Fruit fly (Drosophila melanogaster) whole organism, embryonic: ENCODE data around the gene CG11597.

Experiments used
- CG10366 ChIP-seq: fragments of 200-800 bp; sonication (Bioruptor generic); IDR thresholded peaks from 2 replicates; pipeline ENCODE4 v1.3.6; 2022; ENCODE audit warnings: missing biosample characterization, missing genetic modification characterization
- CG17359 ChIP-seq: fragments of 200-800 bp; sonication (Bioruptor generic); optimal IDR thresholded peaks from 3 replicates; lab custom pipeline; 2018; ENCODE audit warnings: missing biosample characterization, mild to moderate bottlenecking, missing genetic modification characterization, moderate library complexity
- CG17802 ChIP-seq: fragments of 200-800 bp; sonication (Bioruptor generic); optimal IDR thresholded peaks from 2 replicates; lab custom pipeline; 2018; ENCODE audit warnings: missing biosample characterization, mild to moderate bottlenecking, missing genetic modification characterization, moderate library complexity
- Hand ChIP-seq: fragments of 200-800 bp; sonication (Bioruptor generic); optimal IDR thresholded peaks from 2 replicates; lab custom pipeline; 2017; ENCODE audit warnings: mild to moderate bottlenecking, missing biosample characterization, missing genetic modification reagents, missing genetic modification characterization
- HmgZ ChIP-seq: fragments of 200-800 bp; sonication (Bioruptor generic); optimal IDR thresholded peaks from 2 replicates; lab custom pipeline; 2018; ENCODE audit warnings: missing biosample characterization, mild to moderate bottlenecking, missing genetic modification characterization
- Lim3 ChIP-seq: fragments of 200-800 bp; sonication (Bioruptor generic); IDR thresholded peaks from 2 replicates; pipeline ENCODE4 v1.3.6; 2022; ENCODE audit warnings: missing biosample characterization, missing genetic modification characterization
- ase ChIP-seq: fragments of 200-800 bp; sonication (Bioruptor generic); IDR thresholded peaks from 3 replicates; pipeline ENCODE4 v1.3.6; 2022; ENCODE audit warnings: missing biosample characterization, missing genetic modification characterization
- bab2 ChIP-seq: fragments of 200-800 bp; sonication (Bioruptor generic); optimal IDR thresholded peaks from 2 replicates; lab custom pipeline; 2016; ENCODE audit warnings: missing biosample characterization, missing genetic modification characterization
- fru ChIP-seq: fragments of >200 bp; optimal IDR thresholded peaks from 2 replicates; lab custom pipeline; 2017
- lilli ChIP-seq: fragments of 200-800 bp; sonication (Bioruptor generic); optimal IDR thresholded peaks from 3 replicates; lab custom pipeline; 2016; ENCODE audit warnings: missing biosample characterization, missing genetic modification characterization
- wek ChIP-seq: fragments of 200-800 bp; sonication (Bioruptor generic); optimal IDR thresholded peaks from 3 replicates; lab custom pipeline; 2018; ENCODE audit warnings: missing biosample characterization, mild to moderate bottlenecking, missing genetic modification characterization, moderate library complexity

DNA sequence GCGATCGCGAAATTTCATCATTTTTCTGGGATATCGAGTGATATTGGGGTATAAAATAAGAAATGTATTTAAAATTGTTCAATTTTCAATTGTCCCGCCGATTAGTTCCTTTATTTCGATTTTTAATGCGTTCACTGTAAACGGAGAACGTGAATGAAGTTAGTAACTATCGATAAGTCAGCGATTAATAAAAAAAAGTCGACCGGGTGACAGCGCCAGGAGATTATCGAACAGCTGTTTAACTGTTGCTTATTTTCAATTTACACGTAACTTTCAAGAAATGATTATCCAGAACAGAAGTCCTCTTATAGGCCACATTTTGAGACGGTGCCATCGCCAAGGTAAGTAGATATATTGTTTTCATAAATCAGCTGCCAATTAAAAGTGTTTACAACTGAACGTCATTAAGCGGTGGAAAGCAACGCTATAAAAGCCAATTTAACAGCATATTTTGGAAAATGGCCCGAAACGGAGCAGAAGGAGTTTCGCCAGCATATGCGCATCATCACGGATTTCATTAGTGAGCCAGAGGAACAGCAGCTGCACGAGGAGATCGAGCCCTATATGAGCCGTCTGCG lies 6.8 kb downstream of the CG11597 start, which contains the start of gene CG14130:
- TF ChIP-seq Hand (GFP tag; lab: Kevin White, UChicago), result no peak
- TF ChIP-seq wek (GFP tag; lab: Kevin White, UChicago), result no peak
- TF ChIP-seq CG17802 (tag; lab: Kevin White, UChicago), result no peak
- peak; percentile 56 for TF ChIP-seq HmgZ (tag; lab: Kevin White, UChicago)
- no peak for TF ChIP-seq fru (lab: Kevin White, UChicago)
- TF ChIP-seq ase (GFP tag; lab: Robert Waterston, UW), result no peak
- TF ChIP-seq CG17359 (tag; lab: Kevin White, UChicago), result no peak
- TF ChIP-seq CG10366 (GFP tag; lab: Robert Waterston, UW), result no peak
- TF ChIP-seq lilli (GFP tag; lab: Kevin White, UChicago), result no peak
- no peak for TF ChIP-seq Lim3
- no peak for TF ChIP-seq bab2 (GFP tag; lab: Kevin White, UChicago)
